Worm (Caenorhabditis elegans): Measurements from ENCODE around the gene lin-1.

The lin-1 gene

ce11 chrIV:2281353-2281976, 18.6 kb downstream of the lin-1 start:
- no peak for TF ChIP-seq daf-16 (GFP tag; optimal IDR thresholded peaks at IDR 0.05)
- peak; percentile 85 for TF ChIP-seq daf-16 (tag; optimal IDR thresholded peaks at IDR 0.05)
- no peak for TF ChIP-seq tag-97 (GFP tag; IDR thresholded peaks at IDR 0.05)
- TF ChIP-seq nhr-102 (tag; optimal IDR thresholded peaks at IDR 0.05): no peak
- TF ChIP-seq zag-1 (tag; optimal IDR thresholded peaks at IDR 0.05): no peak
- TF ChIP-seq nhr-48 (tag; optimal IDR thresholded peaks at IDR 0.05): no peak
- 0 out of 2 replicates have a peak, but pooled peaks have one; percentile 44 for TF ChIP-seq php-3 (GFP tag; IDR thresholded peaks at IDR 0.05)
- peak; percentile 68 for TF ChIP-seq nhr-10 (tag; optimal IDR thresholded peaks at IDR 0.05)
- peak; percentile 99 for TF ChIP-seq aha-1 (tag)
- no peak for TF ChIP-seq F26F4.8 (GFP tag; conservative IDR thresholded peaks at IDR 0.05)
- no peak for TF ChIP-seq unc-39 (tag; optimal IDR thresholded peaks at IDR 0.05)
- TF ChIP-seq lin-15B (tag; optimal IDR thresholded peaks at IDR 0.05): no peak
- TF ChIP-seq T26A8.4 (GFP tag; IDR thresholded peaks at IDR 0.05): no peak
- no peak for TF ChIP-seq ceh-20 (GFP tag; IDR thresholded peaks at IDR 0.05)
- TF ChIP-seq nhr-25 (tag; optimal IDR thresholded peaks at IDR 0.05; ENCODE audit: borderline replicate concordance, insufficient read depth): no peak
- peak; percentile 77 for TF ChIP-seq nhr-77 (tag; optimal IDR thresholded peaks at IDR 0.05)
- no peak for TF ChIP-seq nhr-41 (GFP tag; IDR thresholded peaks at IDR 0.05)
- TF ChIP-seq F44E2.7 (GFP tag; IDR thresholded peaks at IDR 0.05): no peak
- peak; percentile 2 for TF ChIP-seq mes-2 (tag; optimal IDR thresholded peaks at IDR 0.05; ENCODE audit: poor library complexity, severe bottlenecking)
- no peak for TF ChIP-seq ztf-11 (tag; optimal IDR thresholded peaks at IDR 0.05)
- TF ChIP-seq Y75B8A.6 (GFP tag; IDR thresholded peaks at IDR 0.05): no peak
- TF ChIP-seq dmd-9 (GFP tag; IDR thresholded peaks at IDR 0.05): no peak
- no peak for TF ChIP-seq vab-7 (GFP tag; IDR thresholded peaks at IDR 0.05)
- TF ChIP-seq madf-5 (GFP tag; IDR thresholded peaks at IDR 0.05): no peak
- no peak for TF ChIP-seq fkh-10 (GFP tag; optimal IDR thresholded peaks at IDR 0.05)
- TF ChIP-seq sdz-12 (GFP tag; optimal IDR thresholded peaks at IDR 0.05): no peak
- no peak for TF ChIP-seq R02D3.7 (tag; optimal IDR thresholded peaks at IDR 0.05)
- no peak for TF ChIP-seq attf-4 (tag; optimal IDR thresholded peaks at IDR 0.05)
- TF ChIP-seq snpc-4 (tag; optimal IDR thresholded peaks at IDR 0.05): no peak
- no peak for TF ChIP-seq hif-1 (tag; optimal IDR thresholded peaks at IDR 0.05)
- no peak for TF ChIP-seq nhr-11 (tag; optimal IDR thresholded peaks at IDR 0.05)
- peak; percentile 14 for TF ChIP-seq ztf-7 (tag; optimal IDR thresholded peaks at IDR 0.05)
- peak; percentile 89 for TF ChIP-seq ama-1 (optimal IDR thresholded peaks at IDR 0.05)
- TF ChIP-seq spr-3 (GFP tag; optimal IDR thresholded peaks at IDR 0.05): no peak
- no peak for TF ChIP-seq mdt-29 (GFP tag; IDR thresholded peaks at IDR 0.05)
- no peak for TF ChIP-seq arid-1 (GFP tag; conservative IDR thresholded peaks at IDR 0.05)
- TF ChIP-seq nhr-28 (tag; optimal IDR thresholded peaks at IDR 0.05): peak; percentile 78
- peak; percentile 50 for TF ChIP-seq lin-13 (GFP tag; optimal IDR thresholded peaks at IDR 0.05)
- TF ChIP-seq zfp-2 (tag; optimal IDR thresholded peaks at IDR 0.05): no peak
- TF ChIP-seq lin-38 (GFP tag; IDR thresholded peaks at IDR 0.05): 0 out of 2 replicates have a peak, but pooled peaks have one; percentile 17
- TF ChIP-seq pqm-1 (tag; optimal IDR thresholded peaks at IDR 0.05): peak; percentile 86
- no peak for TF ChIP-seq saeg-2 (GFP tag; IDR thresholded peaks at IDR 0.05)
- no peak for TF ChIP-seq Y5F2A.4 (GFP tag; optimal IDR thresholded peaks at IDR 0.05)
- TF ChIP-seq unc-62 (GFP tag; optimal IDR thresholded peaks at IDR 0.05 in 1 of 2): peak in 1 of 2 experiments; percentile 45
- no peak for TF ChIP-seq unc-62 (tag; optimal IDR thresholded peaks at IDR 0.05)
- no peak for TF ChIP-seq lin-29 (GFP tag; IDR thresholded peaks at IDR 0.05)
- no peak for TF ChIP-seq aly-2 (tag; optimal IDR thresholded peaks at IDR 0.05)
- peak; percentile 87 for TF ChIP-seq hlh-30 (tag; optimal IDR thresholded peaks at IDR 0.05; ENCODE audit: insufficient read depth)
- peak; percentile 23; the same call in 1 of the 2 replicates for TF ChIP-seq hmg-1.1 (GFP tag; IDR thresholded peaks at IDR 0.05)
- no peak for TF ChIP-seq madf-9 (GFP tag; conservative IDR thresholded peaks at IDR 0.05)
- peak; percentile 66 for TF ChIP-seq mxl-3 (GFP tag; optimal IDR thresholded peaks at IDR 0.05)
- TF ChIP-seq dmd-8 (GFP tag; IDR thresholded peaks at IDR 0.05): no peak

All from whole organism, L4 larva.